Fruit fly (Drosophila melanogaster): ENCODE results near the gene CG7017.

Gene CG7017

dm6 chr3L:20195875-20196274 lies 16.0 kb downstream of the CG7017 start (continued):
- TF ChIP-seq gce (GFP tag; IDR thresholded peaks at IDR 0.05) = 0 out of 3 replicates have a peak, but pooled peaks have one; percentile 49
- no peak for TF ChIP-seq luna (GFP tag; optimal IDR thresholded peaks at IDR 0.05)
- peak; percentile 76 for TF ChIP-seq Antp (GFP tag; optimal IDR thresholded peaks at IDR 0.05)
- TF ChIP-seq Dref (GFP tag; IDR thresholded peaks at IDR 0.05) = no peak
- no peak for TF ChIP-seq CG7271 (tag; optimal IDR thresholded peaks at IDR 0.05)
- no peak for TF ChIP-seq Elba2 (GFP tag; optimal IDR thresholded peaks at IDR 0.05)
- TF ChIP-seq Opbp (GFP tag; IDR thresholded peaks at IDR 0.05; ENCODE audit: partially characterized antibody) = no peak
- no peak for TF ChIP-seq kah (GFP tag; optimal IDR thresholded peaks at IDR 0.05)
- TF ChIP-seq CG43689 (GFP tag; IDR thresholded peaks at IDR 0.05) = no peak
- TF ChIP-seq croc (GFP tag; conservative IDR thresholded peaks at IDR 0.05) = peak; percentile 44; the same call in 1 of the 3 replicates
- peak; percentile 38 for TF ChIP-seq CG18619 (GFP tag; optimal IDR thresholded peaks at IDR 0.05)
- TF ChIP-seq cg (GFP tag; optimal IDR thresholded peaks at IDR 0.05) = no peak
- peak; percentile 57 for TF ChIP-seq CG17385 (GFP tag; optimal IDR thresholded peaks at IDR 0.05)
- TF ChIP-seq CG33213 (GFP tag; optimal IDR thresholded peaks at IDR 0.05) = peak; percentile 39
- no peak for TF ChIP-seq D19B (GFP tag; optimal IDR thresholded peaks at IDR 0.05)
- TF ChIP-seq bab2 (GFP tag; optimal IDR thresholded peaks at IDR 0.05) = peak; percentile 41
- TF ChIP-seq ewg (GFP tag; optimal IDR thresholded peaks at IDR 0.05) = peak; percentile 35
- TF ChIP-seq zfh2 (GFP tag; optimal IDR thresholded peaks at IDR 0.05) = no peak
- peak; percentile 21 for TF ChIP-seq maf-S (GFP tag; optimal IDR thresholded peaks at IDR 0.05)
- TF ChIP-seq exex (tag; optimal IDR thresholded peaks at IDR 0.05) = no peak
- peak; percentile 43 for TF ChIP-seq CG30431 (GFP tag; optimal IDR thresholded peaks at IDR 0.05)
- TF ChIP-seq ranshi (GFP tag; IDR thresholded peaks at IDR 0.05) = peak; percentile 52
- peak; percentile 56 for TF ChIP-seq salm (tag; optimal IDR thresholded peaks at IDR 0.05)
- TF ChIP-seq dimm (GFP tag; IDR thresholded peaks at IDR 0.05) = no peak; the same call in 1 of the 2 replicates
- TF ChIP-seq jigr1 (GFP tag; IDR thresholded peaks at IDR 0.05) = 0 out of 3 replicates have a peak, but pooled peaks have one; percentile 43
- peak; percentile 45 for TF ChIP-seq CG10209 (GFP tag; optimal IDR thresholded peaks at IDR 0.05)
- TF ChIP-seq Usf (GFP tag; optimal IDR thresholded peaks at IDR 0.05) = no peak
- peak; percentile 59 for TF ChIP-seq Side (GFP tag; optimal IDR thresholded peaks at IDR 0.05)
- TF ChIP-seq CoRest (tag; optimal IDR thresholded peaks at IDR 0.05) = peak; percentile 60
- peak; percentile 26 for TF ChIP-seq onecut (GFP tag; IDR thresholded peaks at IDR 0.05)
- peak; percentile 45 for TF ChIP-seq HHEX (GFP tag; optimal IDR thresholded peaks at IDR 0.05)
- no peak for TF ChIP-seq CG15514 (GFP tag; optimal IDR thresholded peaks at IDR 0.05)
- no peak for TF ChIP-seq Tbp (GFP tag; optimal IDR thresholded peaks at IDR 0.05)
- peak; percentile 41 for TF ChIP-seq CG3065 (GFP tag; optimal IDR thresholded peaks at IDR 0.05)
- no peak for TF ChIP-seq CG12299 (tag; optimal IDR thresholded peaks at IDR 0.05)
- no peak for TF ChIP-seq slou (GFP tag; optimal IDR thresholded peaks at IDR 0.05)
- TF ChIP-seq dm (GFP tag; optimal IDR thresholded peaks at IDR 0.05) = no peak
- no peak for TF ChIP-seq bigmax (GFP tag; optimal IDR thresholded peaks at IDR 0.05)
- TF ChIP-seq tup (GFP tag; optimal IDR thresholded peaks at IDR 0.05) = no peak
- TF ChIP-seq bowl (GFP tag; IDR thresholded peaks at IDR 0.05) = no peak
- no peak for TF ChIP-seq CG11560 (tag; IDR thresholded peaks at IDR 0.05)
- peak; percentile 88 for TF ChIP-seq Drgx (GFP tag; IDR thresholded peaks at IDR 0.05)
- TF ChIP-seq CG8388 (GFP tag; optimal IDR thresholded peaks at IDR 0.05) = peak; percentile 58
- TF ChIP-seq Dfd (GFP tag; optimal IDR thresholded peaks at IDR 0.05) = no peak
- no peak for TF ChIP-seq CG3281 (GFP tag; optimal IDR thresholded peaks at IDR 0.05)
- peak; percentile 70 for TF ChIP-seq nmo (GFP tag; optimal IDR thresholded peaks at IDR 0.05)
- no peak for TF ChIP-seq Poxn (GFP tag; IDR thresholded peaks at IDR 0.05)
- peak; percentile 50 for TF ChIP-seq CG15601 (tag; optimal IDR thresholded peaks at IDR 0.05)
- peak; percentile 16 for TF ChIP-seq CG13775 (GFP tag; optimal IDR thresholded peaks at IDR 0.05)
- no peak for TF ChIP-seq odd (GFP tag; optimal IDR thresholded peaks at IDR 0.05)
- peak; percentile 57 for TF ChIP-seq NfI (GFP tag; optimal IDR thresholded peaks at IDR 0.05)

All from whole organism, embryonic.